Worm (Caenorhabditis elegans): ENCODE results near the gene C07G1.6.

C07G1.6 gene

ce11 chrIV:8159995-8160394, 50.2 kb downstream of the C07G1.6 start:
- TF ChIP-seq hmbx-1 (tag; optimal IDR thresholded peaks at IDR 0.05) (no peak), scrt-1 (GFP tag; IDR thresholded peaks at IDR 0.05) (no peak), tbx-11 (GFP tag; IDR thresholded peaks at IDR 0.05) (no peak), ets-7 (tag; optimal IDR thresholded peaks at IDR 0.05) (no peak), pes-1 (GFP tag; IDR thresholded peaks at IDR 0.05) (no peak), F13C5.2 (tag; optimal IDR thresholded peaks at IDR 0.05) (no peak), flt-1 (GFP tag; IDR thresholded peaks at IDR 0.05) (no peak), hnd-1 (tag; optimal IDR thresholded peaks at IDR 0.05) (no peak), tra-4 (tag; optimal IDR thresholded peaks at IDR 0.05) (no peak)
